Worm (Caenorhabditis elegans) whole organism, L3 larva: ENCODE results near the gene ins-20.

Experiments used
- R02D3.7 ChIP-seq: fragments of 150-350 bp; optimal IDR thresholded peaks from 2 replicates; lab custom pipeline; 2014; ENCODE audit warnings: missing biosample characterization, missing genetic modification characterization
- ama-1 ChIP-seq: fragments of 150-350 bp; optimal IDR thresholded peaks from 2 replicates; lab custom pipeline; 2018
- ceh-16 ChIP-seq: sonication (generic microtip); optimal IDR thresholded peaks from 2 replicates; lab custom pipeline; 2017; ENCODE audit warnings: missing biosample characterization, missing genetic modification characterization
- ceh-28 ChIP-seq: fragments of 150-350 bp; optimal IDR thresholded peaks from 2 replicates; lab custom pipeline; 2014; ENCODE audit warnings: missing biosample characterization, missing genetic modification reagents, missing genetic modification characterization
- ceh-9 ChIP-seq: sonication (generic microtip); optimal IDR thresholded peaks from 2 replicates; lab custom pipeline; 2018; ENCODE audit warnings: missing biosample characterization, missing genetic modification characterization
- daf-12 ChIP-seq: fragments of 150-350 bp; optimal IDR thresholded peaks from 2 replicates; lab custom pipeline; 2014; ENCODE audit warnings: missing biosample characterization, missing genetic modification reagents, missing genetic modification characterization
- egl-27 ChIP-seq: sonication (generic microtip); optimal IDR thresholded peaks from 4 replicates; lab custom pipeline; 2017; ENCODE audit warnings: missing biosample characterization, missing genetic modification reagents, missing genetic modification characterization
- egl-5 ChIP-seq: fragments of 150-350 bp; optimal IDR thresholded peaks from 2 replicates; lab custom pipeline; 2017; ENCODE audit warnings: missing biosample characterization, missing genetic modification reagents, missing genetic modification characterization, inconsistent platforms
- elt-2 ChIP-seq: sonication (generic microtip); optimal IDR thresholded peaks from 2 replicates; lab custom pipeline; 2016; ENCODE audit warnings: missing genetic modification reagents, mild to moderate bottlenecking, missing genetic modification characterization, missing compliant biosample characterization
- eor-1 ChIP-seq, 2 experiments: fragments of 150-350 bp; optimal IDR thresholded peaks; 2 replicates each; lab custom pipeline; 2014 to 2018; ENCODE audit warnings: missing biosample characterization in 2 of 2, missing genetic modification characterization in 2 of 2
- fkh-2 ChIP-seq: fragments of 150-350 bp; optimal IDR thresholded peaks from 2 replicates; lab custom pipeline; 2014; ENCODE audit warnings: missing biosample characterization, missing genetic modification reagents, missing genetic modification characterization
- hmg-11 ChIP-seq: sonication (generic microtip); optimal IDR thresholded peaks from 2 replicates; lab custom pipeline; 2016; ENCODE audit warnings: missing genetic modification characterization, missing compliant biosample characterization
- jun-1 ChIP-seq: fragments of 150-350 bp; optimal IDR thresholded peaks from 2 replicates; lab custom pipeline; 2014; ENCODE audit warnings: missing biosample characterization, missing genetic modification reagents, missing genetic modification characterization
- lin-15B ChIP-seq: fragments of 150-350 bp; optimal IDR thresholded peaks from 2 replicates; lab custom pipeline; 2014; ENCODE audit warnings: missing biosample characterization, missing genetic modification characterization
- lin-39 ChIP-seq: fragments of 150-350 bp; optimal IDR thresholded peaks from 2 replicates; lab custom pipeline; 2018; ENCODE audit warnings: missing biosample characterization, missing genetic modification reagents, missing genetic modification characterization
- lsy-12 ChIP-seq: sonication (generic microtip); optimal IDR thresholded peaks from 2 replicates; lab custom pipeline; 2016; ENCODE audit warnings: mild to moderate bottlenecking, missing genetic modification characterization, missing compliant biosample characterization
- mdl-1 ChIP-seq: fragments of 150-350 bp; optimal IDR thresholded peaks from 2 replicates; lab custom pipeline; 2014; ENCODE audit warnings: missing biosample characterization, missing genetic modification characterization
- nfya-1 ChIP-seq: sonication (generic microtip); optimal IDR thresholded peaks from 2 replicates; lab custom pipeline; 2017; ENCODE audit warnings: missing genetic modification characterization, mild to moderate bottlenecking, missing compliant biosample characterization, antibody characterized with exemption, moderate library complexity; ENCODE audit not compliant: insufficient read depth
- nhr-11 ChIP-seq: fragments of 150-350 bp; optimal IDR thresholded peaks from 2 replicates; lab custom pipeline; 2014; ENCODE audit warnings: missing biosample characterization, missing genetic modification characterization
- nhr-12 ChIP-seq: fragments of 150-350 bp; optimal IDR thresholded peaks from 2 replicates; lab custom pipeline; 2014; ENCODE audit warnings: missing biosample characterization, missing genetic modification characterization
- nhr-23 ChIP-seq: fragments of 150-350 bp; optimal IDR thresholded peaks from 2 replicates; lab custom pipeline; 2014; ENCODE audit warnings: missing biosample characterization, missing genetic modification reagents, missing genetic modification characterization
- nhr-67 ChIP-seq: fragments of 150-350 bp; optimal IDR thresholded peaks from 2 replicates; lab custom pipeline; 2014; ENCODE audit warnings: missing biosample characterization, missing genetic modification characterization
- nhr-76 ChIP-seq: fragments of 150-350 bp; sonication (generic microtip); optimal IDR thresholded peaks from 5 replicates; lab custom pipeline; 2014; ENCODE audit warnings: missing biosample characterization, missing genetic modification characterization
- pha-4 ChIP-seq: fragments of 150-350 bp; optimal IDR thresholded peaks from 2 replicates; lab custom pipeline; 2014; ENCODE audit warnings: missing biosample characterization, missing genetic modification reagents, missing genetic modification characterization
- pqm-1 ChIP-seq: fragments of 150-350 bp; optimal IDR thresholded peaks from 2 replicates; lab custom pipeline; 2017; ENCODE audit warnings: missing biosample characterization, missing genetic modification characterization, inconsistent platforms
- sea-2 ChIP-seq: fragments of 150-350 bp; sonication (generic microtip); optimal IDR thresholded peaks from 4 replicates; lab custom pipeline; 2014; ENCODE audit warnings: missing biosample characterization, missing genetic modification reagents, missing genetic modification characterization
- skn-1 ChIP-seq: fragments of 150-350 bp; optimal IDR thresholded peaks from 2 replicates; lab custom pipeline; 2014; ENCODE audit warnings: missing biosample characterization, missing genetic modification characterization
- snpc-4 ChIP-seq: fragments of 150-350 bp; optimal IDR thresholded peaks from 2 replicates; lab custom pipeline; 2014; ENCODE audit warnings: missing biosample characterization, missing genetic modification characterization
- tbx-2 ChIP-seq: sonication (generic microtip); optimal IDR thresholded peaks from 2 replicates; lab custom pipeline; 2016; ENCODE audit warnings: mild to moderate bottlenecking, missing genetic modification characterization, missing compliant biosample characterization
- unc-39 ChIP-seq: sonication (generic microtip); optimal IDR thresholded peaks from 4 replicates; lab custom pipeline; 2017; ENCODE audit warnings: missing biosample characterization, missing genetic modification characterization
- unc-62 ChIP-seq: fragments of 150-350 bp; sonication (generic microtip); optimal IDR thresholded peaks from 4 replicates; lab custom pipeline; 2014; ENCODE audit warnings: missing biosample characterization, missing genetic modification reagents, missing genetic modification characterization
- zag-1 ChIP-seq: fragments of 150-350 bp; optimal IDR thresholded peaks from 2 replicates; lab custom pipeline; 2014; ENCODE audit warnings: missing biosample characterization, missing genetic modification characterization
- ztf-4 ChIP-seq: fragments of 150-350 bp; optimal IDR thresholded peaks from 2 replicates; lab custom pipeline; 2014; ENCODE audit warnings: missing biosample characterization, missing genetic modification characterization

The ins-20 gene

DNA sequence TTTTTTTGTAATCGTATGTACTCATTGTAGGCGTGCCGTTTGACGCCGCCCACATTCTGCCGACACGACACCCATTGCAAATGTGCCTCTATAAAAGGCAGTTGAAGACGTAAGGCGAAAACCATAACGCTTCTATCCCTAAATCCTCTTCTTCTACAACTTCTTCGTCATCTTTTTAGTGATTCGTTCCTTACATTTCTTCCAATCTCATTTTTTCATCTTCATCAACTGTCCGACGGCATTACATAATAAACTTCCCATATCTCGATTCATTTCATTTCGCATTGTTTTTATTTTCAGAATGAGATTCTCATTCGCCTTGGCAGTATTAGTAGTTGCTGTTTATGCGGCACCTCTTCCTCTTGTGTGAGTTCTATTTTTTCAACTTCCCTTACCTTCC, 9.7 kb downstream of the ins-20 start, which contains the start of gene ZK84.1:
Gene ZK84.1, plus strand, starts transcription at position 301 of the 400 bp plus-strand sequence.
- TF ChIP-seq nfya-1 (tag; lab: Kevin White, UChicago) (no peak), R02D3.7 (tag; lab: Kevin White, UChicago) (no peak)

DNA sequence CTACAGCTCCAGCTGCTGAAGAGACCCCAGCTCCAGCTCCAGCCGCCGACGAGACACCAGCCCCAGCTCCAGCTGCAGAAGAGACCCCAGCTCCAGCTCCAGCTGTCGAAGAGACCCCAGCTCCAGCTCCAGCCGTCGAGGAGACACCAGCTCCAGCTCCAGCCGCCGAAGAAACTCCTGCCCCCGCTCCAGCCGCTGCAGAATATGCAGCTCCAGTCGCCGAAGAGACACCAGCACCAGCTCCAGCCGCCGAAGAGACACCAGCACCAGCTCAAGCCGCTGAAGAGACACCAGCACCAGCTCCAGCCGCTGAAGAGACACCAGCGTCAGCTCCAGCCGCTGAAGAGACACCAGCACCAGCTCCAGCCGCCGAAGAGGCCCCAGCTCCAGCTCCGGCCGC, 12.0 kb downstream of the ins-20 start:
- TF ChIP-seq unc-39 (tag; lab: Kevin White, UChicago) (no peak), lin-39 (tag; lab: Kevin White, UChicago) (no peak), unc-62 (GFP tag; lab: Kevin White, UChicago) (no peak), ztf-4 (tag; lab: Kevin White, UChicago) (no peak), nhr-12 (no peak), mdl-1 (tag; lab: Kevin White, UChicago) (no peak), lin-15B (tag; lab: Kevin White, UChicago) (no peak), ceh-28 (tag; lab: Kevin White, UChicago) (no peak), daf-12 (tag; lab: Kevin White, UChicago) (no peak)

DNA sequence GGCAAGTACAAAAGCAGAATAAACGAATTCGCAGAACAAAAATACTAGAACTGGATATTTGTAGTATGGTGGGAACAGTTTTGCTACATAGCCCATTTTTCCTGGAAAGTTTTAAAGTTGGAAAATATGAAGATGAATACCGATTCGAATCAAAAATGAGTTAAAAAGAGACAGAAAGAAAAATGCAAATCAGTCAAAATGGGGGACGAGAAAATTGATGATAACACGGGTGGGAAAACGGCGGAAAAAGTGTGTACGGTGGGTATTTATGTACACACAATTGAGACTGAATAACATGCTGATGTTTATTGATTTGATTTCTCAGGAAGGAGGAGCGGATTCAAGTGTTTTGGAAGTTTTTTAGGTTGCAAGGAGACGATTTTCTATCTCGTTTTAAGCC, 14.2 kb downstream of the ins-20 start, which contains the start of gene R12C12.9:
Gene R12C12.9, minus strand, starts transcription at position 101 of the 400 bp plus-strand sequence.
- TF ChIP-seq fkh-2 (tag; lab: Kevin White, UChicago) (no peak), elt-2 (tag; lab: Kevin White, UChicago) (peak; percentile 29)
- TF ChIP-seq, all 47 proteins: peak for 1

DNA sequence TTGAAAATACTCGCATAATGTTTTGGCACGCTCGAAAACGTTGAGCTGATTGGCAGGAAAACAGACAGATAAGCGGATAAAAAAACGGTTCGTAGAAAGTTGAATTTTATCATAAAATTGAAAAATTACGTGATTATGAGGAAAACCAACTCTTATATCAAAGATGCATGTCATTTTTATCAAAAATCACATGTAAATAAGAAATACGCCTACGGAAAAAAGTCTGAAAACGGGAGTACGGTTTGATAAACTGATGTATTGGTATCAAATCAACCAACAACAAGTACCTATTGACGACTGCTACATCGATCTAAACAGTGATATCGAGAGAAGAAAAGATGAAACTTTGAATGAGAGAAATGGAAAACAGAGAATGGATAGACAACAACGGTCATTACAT, 15.0 kb downstream of the ins-20 start:
- TF ChIP-seq R02D3.7 (tag; lab: Kevin White, UChicago) (no peak), nhr-12 (no peak), nhr-67 (tag; lab: Kevin White, UChicago) (no peak), pqm-1 (tag; lab: Kevin White, UChicago) (peak; percentile 51), ceh-16 (tag; lab: Kevin White, UChicago) (no peak), jun-1 (tag; lab: Kevin White, UChicago) (no peak), mdl-1 (tag; lab: Kevin White, UChicago) (no peak), tbx-2 (tag; lab: Kevin White, UChicago) (no peak), skn-1 (tag; lab: Kevin White, UChicago) (no peak), unc-39 (tag; lab: Kevin White, UChicago) (no peak), ztf-4 (tag; lab: Kevin White, UChicago) (no peak), elt-2 (tag; lab: Kevin White, UChicago) (peak; percentile 90), ceh-9 (tag; lab: Kevin White, UChicago) (no peak), pha-4 (tag; lab: Kevin White, UChicago) (peak; percentile 49), snpc-4 (tag; lab: Kevin White, UChicago) (no peak), egl-27 (tag; lab: Kevin White, UChicago) (no peak), ama-1 (no peak), nhr-23 (no peak), fkh-2 (tag; lab: Kevin White, UChicago) (no peak)

DNA sequence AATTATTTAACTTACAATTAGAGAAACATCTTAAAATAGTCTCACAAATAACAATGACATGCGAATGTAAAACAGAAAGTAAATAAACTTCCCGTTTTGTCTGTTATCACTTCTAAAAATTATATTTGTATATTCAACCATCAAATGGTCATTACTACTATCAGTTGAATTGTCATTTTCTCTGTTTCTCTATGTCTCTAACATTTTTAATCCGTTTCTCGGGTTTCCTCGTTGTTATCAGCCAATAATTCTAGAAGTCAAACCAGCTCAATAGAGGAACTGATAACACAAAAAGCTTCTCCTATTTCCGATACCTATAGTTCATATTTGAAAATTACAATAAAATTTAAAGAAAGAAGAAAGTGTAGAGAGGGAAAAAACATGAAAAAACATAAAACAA, 16.0 kb downstream of the ins-20 start:
- TF ChIP-seq skn-1 (tag; lab: Kevin White, UChicago) (peak; percentile 76), hmg-11 (tag; lab: Kevin White, UChicago) (no peak), egl-27 (tag; lab: Kevin White, UChicago) (peak; percentile 69), mdl-1 (tag; lab: Kevin White, UChicago) (no peak), eor-1 (tag; optimal IDR thresholded peaks at IDR 0.05; lab: Kevin White, UChicago) (no peak), pha-4 (tag; lab: Kevin White, UChicago) (peak; percentile 87), ceh-28 (tag; lab: Kevin White, UChicago) (peak; percentile 46), jun-1 (tag; lab: Kevin White, UChicago) (peak; percentile 92), elt-2 (tag; lab: Kevin White, UChicago) (peak; percentile 100), pqm-1 (tag; lab: Kevin White, UChicago) (peak; percentile 100)

DNA sequence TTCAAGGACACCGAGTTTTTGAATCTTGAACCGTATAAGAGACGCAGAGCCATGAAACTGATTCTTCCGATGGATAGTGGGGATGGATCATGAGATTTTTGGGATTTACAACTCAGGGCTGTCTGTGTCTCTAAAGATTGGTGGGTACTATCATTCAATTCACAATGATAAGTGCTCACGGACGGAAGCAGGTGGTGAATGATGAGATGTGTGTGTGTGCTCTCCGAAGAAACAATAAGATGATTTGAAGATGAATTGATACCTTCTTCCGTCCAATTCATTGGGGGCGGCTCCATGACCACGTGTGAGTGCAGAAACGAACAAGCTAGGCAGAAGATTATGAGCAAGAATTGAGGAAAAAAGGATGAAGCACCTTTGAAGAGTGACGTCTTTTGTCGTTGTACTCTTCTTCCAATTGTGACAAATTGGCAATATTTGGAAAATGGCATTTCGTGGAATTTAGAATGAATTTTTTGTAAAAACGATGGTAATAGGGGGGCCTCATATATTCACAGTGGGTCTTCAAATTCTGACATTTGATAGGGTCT, 18.0 kb downstream of the ins-20 start:
- TF ChIP-seq zag-1 (tag; lab: Kevin White, UChicago) (no peak), unc-39 (tag; lab: Kevin White, UChicago) (no peak), nhr-76 (tag; lab: Kevin White, UChicago) (no peak), lsy-12 (tag; lab: Kevin White, UChicago) (no peak), ceh-16 (tag; lab: Kevin White, UChicago) (no peak), lin-39 (tag; lab: Kevin White, UChicago) (peak; percentile 36), ama-1 (no peak), sea-2 (no peak), ceh-9 (tag; lab: Kevin White, UChicago) (no peak), R02D3.7 (tag; lab: Kevin White, UChicago) (no peak), lin-15B (tag; lab: Kevin White, UChicago) (no peak), nhr-11 (tag; lab: Kevin White, UChicago) (peak; percentile 35), jun-1 (tag; lab: Kevin White, UChicago) (no peak), nfya-1 (tag; lab: Kevin White, UChicago) (peak; percentile 22), egl-5 (peak; percentile 35), ceh-28 (tag; lab: Kevin White, UChicago) (no peak)
